Worm (Caenorhabditis elegans) whole organism, L1 larva: ENCODE results near the gene Y53F4B.43.

ENCODE experiments used
- alr-1 ChIP-seq: fragments of 200-800 bp; sonication (Bioruptor generic); optimal IDR thresholded peaks from 2 replicates; lab custom pipeline; 2018; ENCODE audit warnings: borderline replicate concordance, mild to moderate bottlenecking, missing genetic modification characterization, missing compliant biosample characterization
- dpl-1 ChIP-seq, 3 experiments: fragments of 150-350 bp in 2 of 3; sonication (generic microtip) in 1 of 3; optimal IDR thresholded peaks; 2 replicates each; lab custom pipeline; 2014 to 2017; ENCODE audit warnings: missing biosample characterization in 3 of 3, missing genetic modification characterization in 3 of 3, missing genetic modification reagents in 3 of 3
- hpl-2 ChIP-seq: fragments of 150-350 bp; optimal IDR thresholded peaks from 2 replicates; lab custom pipeline; 2014; ENCODE audit warnings: missing biosample characterization, missing genetic modification reagents, missing genetic modification characterization
- lin-39 ChIP-seq: fragments of 150-350 bp; optimal IDR thresholded peaks from 2 replicates; lab custom pipeline; 2014; ENCODE audit warnings: missing biosample characterization, missing genetic modification reagents, missing genetic modification characterization
- nhr-28 ChIP-seq: fragments of 150-350 bp; optimal IDR thresholded peaks from 2 replicates; lab custom pipeline; 2014; ENCODE audit warnings: missing biosample characterization, missing genetic modification characterization
- nhr-90 ChIP-seq: sonication (generic microtip); optimal IDR thresholded peaks from 2 replicates; lab custom pipeline; 2016; ENCODE audit warnings: mild to moderate bottlenecking, missing genetic modification characterization, missing compliant biosample characterization; ENCODE audit not compliant: poor library complexity
- pqm-1 ChIP-seq: sonication (generic microtip); optimal IDR thresholded peaks from 3 replicates; lab custom pipeline; 2017; ENCODE audit warnings: missing biosample characterization, missing genetic modification characterization
- unc-62 ChIP-seq: fragments of 150-350 bp; optimal IDR thresholded peaks from 2 replicates; lab custom pipeline; 2014; ENCODE audit warnings: missing biosample characterization, missing genetic modification reagents, missing genetic modification characterization

ce11 chrII:14940325-14940724 is 47.9 kb upstream of the Y53F4B.43 start:
- TF ChIP-seq dpl-1 (GFP tag; optimal IDR thresholded peaks at IDR 0.05; lab: Kevin White, UChicago): no peak
- no peak for TF ChIP-seq pqm-1 (tag; lab: Kevin White, UChicago)
- no peak for TF ChIP-seq nhr-90 (tag; lab: Kevin White, UChicago)
- TF ChIP-seq lin-39 (tag; lab: Kevin White, UChicago): no peak
- TF ChIP-seq hpl-2 (GFP tag; lab: Kevin White, UChicago): no peak
- no peak for TF ChIP-seq nhr-28 (tag; lab: Kevin White, UChicago)
- no peak for TF ChIP-seq alr-1
- no peak for TF ChIP-seq unc-62 (GFP tag; lab: Kevin White, UChicago)
